Worm (Caenorhabditis elegans) whole organism, L1 larva: ENCODE measurements around the gene F52C6.4.
A peak's percentile ranks its signal among the peaks of the same experiment; 100 is the strongest.

Experiments used
- C04F5.9 ChIP-seq: sonication (generic microtip); optimal IDR thresholded peaks from 2 replicates; lab custom pipeline; 2016; ENCODE audit warnings: missing genetic modification characterization, missing compliant biosample characterization
- C34B4.2 ChIP-seq: sonication (generic microtip); optimal IDR thresholded peaks from 2 replicates; lab custom pipeline; 2017; ENCODE audit warnings: mild to moderate bottlenecking, missing genetic modification characterization, missing compliant biosample characterization
- F16B12.6 ChIP-seq: fragments of 150-350 bp; optimal IDR thresholded peaks from 2 replicates; lab custom pipeline; 2014; ENCODE audit warnings: missing biosample characterization, missing genetic modification characterization
- Y116A8C.19 ChIP-seq: sonication (generic microtip); optimal IDR thresholded peaks from 2 replicates; lab custom pipeline; 2016; ENCODE audit warnings: missing compliant biosample characterization, missing genetic modification characterization, borderline replicate concordance
- dpl-1 ChIP-seq, 3 experiments: fragments of 150-350 bp in 2 of 3; sonication (generic microtip) in 1 of 3; optimal IDR thresholded peaks; 2 replicates each; lab custom pipeline; 2014 to 2017; ENCODE audit warnings: missing biosample characterization in 3 of 3, missing genetic modification characterization in 3 of 3, missing genetic modification reagents in 3 of 3
- dsc-1 ChIP-seq: sonication (generic microtip); optimal IDR thresholded peaks from 2 replicates; lab custom pipeline; 2016; ENCODE audit warnings: mild to moderate bottlenecking, missing genetic modification characterization, missing compliant biosample characterization
- egl-27 ChIP-seq, 2 experiments: fragments of 150-350 bp in 1 of 2; sonication (generic microtip); optimal IDR thresholded peaks; 3 replicates each; lab custom pipeline; 2017 to 2018; ENCODE audit warnings: missing biosample characterization in 2 of 2, missing genetic modification characterization in 2 of 2, missing genetic modification reagents in 2 of 2
- elt-2 ChIP-seq: sonication (generic microtip); optimal IDR thresholded peaks from 2 replicates; lab custom pipeline; 2016; ENCODE audit warnings: missing genetic modification characterization, mild to moderate bottlenecking, inconsistent platforms, missing compliant biosample characterization, missing genetic modification reagents
- elt-3 ChIP-seq, 6 experiments: fragments of 150-350 bp in 1 of 6; sonication (generic microtip); optimal IDR thresholded peaks; 2 replicates each; lab custom pipeline; 2017 to 2018; ENCODE audit warnings: missing biosample characterization in 6 of 6, missing genetic modification characterization in 6 of 6, inconsistent platforms in 1 of 6
- ets-5 ChIP-seq: fragments of 200-800 bp; sonication (Bioruptor generic); IDR thresholded peaks from 2 replicates; pipeline ENCODE4 v1.3.6; 2022; ENCODE audit warnings: missing genetic modification characterization, missing compliant biosample characterization
- fkh-10 ChIP-seq: sonication (generic microtip); optimal IDR thresholded peaks from 2 replicates; lab custom pipeline; 2017; ENCODE audit warnings: missing biosample characterization, missing genetic modification reagents, missing genetic modification characterization
- fos-1 ChIP-seq: fragments of 150-350 bp; optimal IDR thresholded peaks from 2 replicates; lab custom pipeline; 2014; ENCODE audit warnings: missing biosample characterization, missing genetic modification characterization
- hlh-17 ChIP-seq: fragments of 200-800 bp; sonication (Bioruptor generic); optimal IDR thresholded peaks from 2 replicates; lab custom pipeline; 2018; ENCODE audit warnings: missing genetic modification characterization, mild to moderate bottlenecking, missing compliant biosample characterization, moderate library complexity, borderline replicate concordance
- irx-1 ChIP-seq: sonication (generic microtip); optimal IDR thresholded peaks from 2 replicates; lab custom pipeline; 2016; ENCODE audit warnings: missing genetic modification characterization, missing compliant biosample characterization
- lin-15B ChIP-seq: fragments of 150-350 bp; sonication (generic microtip); optimal IDR thresholded peaks from 3 replicates; lab custom pipeline; 2014; ENCODE audit warnings: missing biosample characterization, missing genetic modification characterization
- lin-39 ChIP-seq: fragments of 150-350 bp; optimal IDR thresholded peaks from 2 replicates; lab custom pipeline; 2014; ENCODE audit warnings: missing biosample characterization, missing genetic modification reagents, missing genetic modification characterization
- lsy-2 ChIP-seq, 2 experiments: fragments of 150-350 bp; optimal IDR thresholded peaks; 2 replicates each; lab custom pipeline; 2014; ENCODE audit warnings: missing biosample characterization in 2 of 2, missing genetic modification characterization in 2 of 2
- mdl-1 ChIP-seq, 2 experiments: fragments of 150-350 bp; optimal IDR thresholded peaks; 2 replicates each; lab custom pipeline; 2014 to 2017; ENCODE audit warnings: missing biosample characterization in 2 of 2, missing genetic modification characterization in 2 of 2, inconsistent platforms in 1 of 2
- mef-2 ChIP-seq: fragments of 150-350 bp; optimal IDR thresholded peaks from 2 replicates; lab custom pipeline; 2014; ENCODE audit warnings: missing biosample characterization, missing genetic modification characterization
- mep-1 ChIP-seq: fragments of 150-350 bp; optimal IDR thresholded peaks from 2 replicates; lab custom pipeline; 2014; ENCODE audit warnings: missing biosample characterization, missing genetic modification characterization
- nhr-71 ChIP-seq: sonication (generic microtip); optimal IDR thresholded peaks from 2 replicates; lab custom pipeline; 2016; ENCODE audit warnings: mild to moderate bottlenecking, missing genetic modification characterization, moderate library complexity, missing compliant biosample characterization
- nhr-77 ChIP-seq: fragments of 150-350 bp; optimal IDR thresholded peaks from 2 replicates; lab custom pipeline; 2014; ENCODE audit warnings: missing biosample characterization, missing genetic modification characterization
- nhr-84 ChIP-seq: sonication (generic microtip); optimal IDR thresholded peaks from 2 replicates; lab custom pipeline; 2017; ENCODE audit warnings: missing biosample characterization, missing genetic modification characterization
- nhr-85 ChIP-seq: sonication (generic microtip); peaks from one replicate; lab custom pipeline; 2016; ENCODE audit warnings: missing genetic modification characterization, inconsistent platforms, missing compliant biosample characterization
- pax-3 ChIP-seq: fragments of 200-800 bp; sonication (Bioruptor generic); optimal IDR thresholded peaks from 2 replicates; lab custom pipeline; 2018; ENCODE audit warnings: mild to moderate bottlenecking, missing genetic modification characterization, moderate library complexity, missing compliant biosample characterization
- snpc-4 ChIP-seq: fragments of 150-350 bp; optimal IDR thresholded peaks from 2 replicates; lab custom pipeline; 2014; ENCODE audit warnings: missing biosample characterization, missing genetic modification characterization
- snu-23 ChIP-seq: sonication (generic microtip); optimal IDR thresholded peaks from 2 replicates; lab custom pipeline; 2016; ENCODE audit warnings: missing genetic modification characterization, missing compliant biosample characterization
- sox-4 ChIP-seq: sonication (generic microtip); optimal IDR thresholded peaks from 2 replicates; lab custom pipeline; 2016; ENCODE audit warnings: missing genetic modification characterization, missing compliant biosample characterization
- tbx-2 ChIP-seq: sonication (generic microtip); optimal IDR thresholded peaks from 2 replicates; lab custom pipeline; 2016; ENCODE audit warnings: missing genetic modification characterization, missing compliant biosample characterization
- unc-130 ChIP-seq: fragments of 150-350 bp; optimal IDR thresholded peaks from 2 replicates; lab custom pipeline; 2017; ENCODE audit warnings: missing biosample characterization, missing genetic modification characterization, inconsistent platforms
- vab-15 ChIP-seq: sonication (generic microtip); optimal IDR thresholded peaks from 2 replicates; lab custom pipeline; 2017; ENCODE audit warnings: missing genotype, mild to moderate bottlenecking, missing genetic modification characterization, missing compliant biosample characterization
- zag-1 ChIP-seq: fragments of 150-350 bp; optimal IDR thresholded peaks from 2 replicates; lab custom pipeline; 2014; ENCODE audit warnings: missing biosample characterization, missing genetic modification characterization
- ztf-11 ChIP-seq, 2 experiments: sonication (generic microtip); optimal IDR thresholded peaks; 2 replicates each; lab custom pipeline; 2016 to 2017; ENCODE audit warnings: missing genetic modification characterization in 2 of 2, missing biosample characterization in 1 of 2, missing compliant biosample characterization in 1 of 2

The F52C6.4 gene

DNA sequence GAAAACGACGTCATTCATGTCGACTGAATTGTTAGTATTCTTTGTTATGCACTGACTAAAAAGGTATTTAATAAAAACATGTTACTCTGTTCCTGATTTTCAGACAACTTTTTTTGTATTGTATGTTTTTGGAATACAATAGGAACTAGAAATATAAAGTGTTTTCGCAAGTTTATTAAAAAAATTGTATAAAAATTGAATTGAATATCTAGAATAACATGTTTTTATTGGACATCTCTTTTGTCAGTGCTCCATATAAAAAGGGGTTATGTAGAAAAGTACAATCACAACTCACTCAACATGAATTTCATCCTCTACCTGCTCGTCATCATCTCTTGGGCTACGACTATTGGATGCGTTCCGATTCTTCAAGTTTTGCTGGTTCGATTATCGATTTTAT lies 27.7 kb upstream of the F52C6.4 start, which contains the start of gene C46F9.5:
TSS of gene C46F9.5 (plus strand) at position 301 of the 400 bp plus-strand sequence.
- TF ChIP-seq nhr-71 (tag; lab: Kevin White, UChicago) (no peak), C34B4.2 (tag; lab: Kevin White, UChicago) (no peak), hlh-17 (GFP tag; lab: Kevin White, UChicago) (no peak), vab-15 (tag; lab: Kevin White, UChicago) (no peak), mdl-1 (tag; optimal IDR thresholded peaks at IDR 0.05; lab: Kevin White, UChicago) (no peak), lsy-2 (tag; optimal IDR thresholded peaks at IDR 0.05; lab: Kevin White, UChicago) (no peak), nhr-77 (tag; lab: Kevin White, UChicago) (no peak), irx-1 (no peak)

DNA sequence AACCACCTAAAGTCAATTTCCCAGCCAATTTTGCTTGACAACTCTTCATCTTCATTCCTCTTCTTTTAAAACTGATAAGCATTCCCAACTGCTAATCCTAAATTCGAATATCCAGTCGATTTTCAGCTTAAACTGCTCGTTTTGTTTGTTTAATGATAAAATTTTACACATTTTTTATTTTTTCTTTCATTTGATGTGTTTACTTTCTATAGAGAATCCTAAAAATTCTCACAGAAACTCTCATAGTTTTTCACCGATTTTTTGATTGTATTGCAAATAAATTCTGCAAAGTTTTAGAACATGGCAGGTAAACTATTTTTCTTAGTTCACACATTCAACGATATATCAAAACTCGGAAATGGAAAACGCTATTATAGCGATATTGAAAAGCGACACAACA lies 27.2 kb upstream of the F52C6.4 start, which contains the start of gene math-25:
TSS of gene math-25 (plus strand) at position 301 of the 400 bp plus-strand sequence.
- no peak for TF ChIP-seq nhr-84 (tag; lab: Kevin White, UChicago)
- TF ChIP-seq hlh-17 (GFP tag; lab: Kevin White, UChicago): no peak
- no peak for TF ChIP-seq fos-1 (tag; lab: Kevin White, UChicago)
- no peak for TF ChIP-seq egl-27 (tag; optimal IDR thresholded peaks at IDR 0.05; lab: Kevin White, UChicago)
- no peak for TF ChIP-seq mdl-1 (tag; optimal IDR thresholded peaks at IDR 0.05; lab: Kevin White, UChicago)
- no peak for TF ChIP-seq elt-3 (tag; optimal IDR thresholded peaks at IDR 0.05; lab: Kevin White, UChicago)
- no peak for TF ChIP-seq lsy-2 (tag; optimal IDR thresholded peaks at IDR 0.05; lab: Kevin White, UChicago)
- TF ChIP-seq pax-3 (tag; lab: Kevin White, UChicago): no peak
- TF ChIP-seq, all 84 proteins: peak for 0

DNA sequence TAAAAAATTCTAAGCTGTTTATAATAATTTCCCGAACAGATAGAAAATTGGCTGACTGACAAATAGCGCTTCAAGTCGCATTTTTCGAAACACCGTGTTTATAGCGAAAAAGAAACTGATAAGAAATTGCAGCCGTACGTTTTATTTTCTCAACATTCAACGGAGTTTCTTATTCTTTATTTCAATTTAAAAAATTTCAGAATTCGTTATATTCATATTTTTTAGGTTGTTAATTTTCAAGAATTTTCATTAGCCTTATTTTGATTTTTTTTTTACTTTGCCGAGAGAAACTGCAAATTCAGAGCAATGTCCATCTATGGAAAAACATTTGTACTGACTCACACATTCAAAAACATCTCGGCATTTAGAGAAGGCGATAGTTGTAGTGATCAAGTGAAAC lies 25.0 kb upstream of the F52C6.4 start, which contains the start of gene C46F9.6:
TSS of gene C46F9.6 (plus strand) at position 301 of the 400 bp plus-strand sequence.
- TF ChIP-seq ztf-11 (tag; optimal IDR thresholded peaks at IDR 0.05; lab: Kevin White, UChicago) (no peak), elt-2 (tag; lab: Kevin White, UChicago) (peak; percentile 6)

DNA sequence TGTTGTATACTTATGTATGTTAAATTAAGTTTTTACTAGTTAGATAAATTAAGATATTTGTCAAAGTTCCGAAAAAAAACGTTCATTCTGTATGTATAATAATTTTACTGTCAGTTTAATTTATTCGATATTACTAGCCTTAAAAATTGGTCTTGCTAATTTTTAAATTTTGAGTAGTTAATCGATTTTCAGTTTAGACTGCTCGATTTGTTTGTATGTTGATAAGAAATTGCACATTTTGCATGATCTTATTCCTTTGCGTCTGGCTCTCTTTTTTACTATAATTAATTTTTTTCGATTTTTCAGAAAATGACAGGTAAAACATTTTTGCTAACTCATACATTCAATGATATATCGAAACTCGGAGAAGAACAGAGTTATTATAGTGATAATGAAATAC lies 23.0 kb upstream of the F52C6.4 start, which contains the start of gene math-24:
TSS of gene math-24 (plus strand) at position 301 of the 400 bp plus-strand sequence.
- TF ChIP-seq unc-130 (tag; lab: Kevin White, UChicago) (no peak), nhr-85 (no peak), ztf-11 (tag; optimal IDR thresholded peaks at IDR 0.05; lab: Kevin White, UChicago) (no peak), nhr-71 (tag; lab: Kevin White, UChicago) (no peak), pax-3 (tag; lab: Kevin White, UChicago) (no peak), lin-15B (no peak), F16B12.6 (tag; lab: Kevin White, UChicago) (no peak), Y116A8C.19 (tag; lab: Kevin White, UChicago) (no peak), tbx-2 (no peak), snpc-4 (tag; lab: Kevin White, UChicago) (no peak), fkh-10 (GFP tag; lab: Kevin White, UChicago) (no peak)

DNA sequence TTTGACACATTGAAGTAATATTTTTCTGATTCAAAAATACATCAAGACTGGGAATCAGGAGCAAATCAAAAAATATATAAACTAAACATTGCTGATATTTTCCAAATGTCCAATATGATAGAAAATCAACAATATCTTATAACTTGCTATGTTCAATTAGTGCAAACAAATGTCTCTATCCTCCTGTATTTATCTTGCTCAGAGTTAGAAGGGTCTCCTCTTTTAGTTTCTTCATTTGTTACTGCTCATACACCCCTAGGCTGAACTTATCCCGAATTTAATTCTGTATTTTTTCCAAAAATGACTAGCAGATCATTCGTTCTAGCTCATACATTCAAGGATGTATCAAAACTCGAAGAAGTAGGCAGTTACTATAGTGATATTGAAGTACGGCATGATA lies 21.0 kb upstream of the F52C6.4 start, which contains the start of gene math-23:
TSS of gene math-23 (plus strand) at position 301 of the 400 bp plus-strand sequence.
- TF ChIP-seq mep-1 (tag; lab: Kevin White, UChicago) (no peak), C04F5.9 (tag; lab: Kevin White, UChicago) (no peak), lin-39 (tag; lab: Kevin White, UChicago) (no peak), snu-23 (GFP tag; lab: Kevin White, UChicago) (no peak), dpl-1 (GFP tag; optimal IDR thresholded peaks at IDR 0.05; lab: Kevin White, UChicago) (no peak), lin-15B (no peak), mef-2 (tag; lab: Kevin White, UChicago) (no peak)

DNA sequence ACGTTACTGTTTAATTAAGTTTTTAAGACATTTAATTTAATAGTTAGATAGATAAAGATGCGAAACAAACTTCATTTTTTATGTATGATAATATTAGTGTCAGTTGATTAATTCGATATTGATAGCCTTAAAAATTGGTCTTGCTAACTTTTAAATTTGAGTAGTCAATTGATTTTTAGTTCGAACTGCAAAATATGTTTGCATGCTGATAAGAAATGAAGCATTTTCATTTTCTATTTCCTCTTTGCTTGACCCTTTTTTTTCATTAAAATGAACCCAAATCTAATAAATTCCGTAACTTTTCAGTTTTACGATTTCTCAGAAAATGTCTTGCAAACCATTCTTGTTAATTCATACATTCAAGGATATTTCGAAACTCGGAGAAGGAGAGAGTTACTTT lies 17.8 kb upstream of the F52C6.4 start, which contains the start of gene math-22:
TSS of gene math-22 (plus strand) at position 301 of the 400 bp plus-strand sequence.
- no peak for TF ChIP-seq mdl-1 (tag; optimal IDR thresholded peaks at IDR 0.05; lab: Kevin White, UChicago)
- no peak for TF ChIP-seq snu-23 (GFP tag; lab: Kevin White, UChicago)
- TF ChIP-seq zag-1 (tag; lab: Kevin White, UChicago): no peak
- no peak for TF ChIP-seq pax-3 (tag; lab: Kevin White, UChicago)
- no peak for TF ChIP-seq lin-39 (tag; lab: Kevin White, UChicago)
- TF ChIP-seq ets-5: no peak
- no peak for TF ChIP-seq sox-4 (tag; lab: Kevin White, UChicago)
- no peak for TF ChIP-seq dsc-1 (tag; lab: Kevin White, UChicago)
- no peak for TF ChIP-seq dpl-1 (GFP tag; optimal IDR thresholded peaks at IDR 0.05; lab: Kevin White, UChicago)
- no peak for TF ChIP-seq snpc-4 (tag; lab: Kevin White, UChicago)
